Worm (Caenorhabditis elegans) whole organism, young adult: Measurements from ENCODE around the gene ZK546.19.

Experiments
- F23B12.7 ChIP-seq: sonication (generic microtip); optimal IDR thresholded peaks from 2 replicates; lab custom pipeline; 2017; ENCODE audit warnings: missing genetic modification characterization, mild to moderate bottlenecking, missing compliant biosample characterization, antibody characterized with exemption, moderate library complexity; ENCODE audit not compliant: insufficient read depth
- K12H6.12 ChIP-seq: fragments of 200-800 bp; sonication (Bioruptor generic); optimal IDR thresholded peaks from 2 replicates; lab custom pipeline; 2018; ENCODE audit warnings: mild to moderate bottlenecking, missing genetic modification characterization, missing compliant biosample characterization
- aptf-3 ChIP-seq: fragments of 200-800 bp; sonication (Bioruptor generic); IDR thresholded peaks from 2 replicates; pipeline ENCODE4 v1.3.6; 2022; ENCODE audit warnings: missing genetic modification characterization, missing compliant biosample characterization
- ceh-40 ChIP-seq: fragments of 200-800 bp; sonication (Bioruptor generic); IDR thresholded peaks from 2 replicates; pipeline ENCODE4 v1.3.6; 2022; ENCODE audit warnings: missing genetic modification characterization, missing compliant biosample characterization
- hlh-26 ChIP-seq: fragments of 200-800 bp; sonication (Bioruptor generic); conservative IDR thresholded peaks from 2 replicates; pipeline ENCODE4 v1.3.6; 2022; ENCODE audit warnings: missing genetic modification reagents, missing genetic modification characterization, missing compliant biosample characterization
- nhr-179 ChIP-seq: sonication (generic microtip); optimal IDR thresholded peaks from 2 replicates; lab custom pipeline; 2016; ENCODE audit warnings: mild to moderate bottlenecking, missing genetic modification characterization, missing compliant biosample characterization
- nhr-27 ChIP-seq: fragments of 200-800 bp; sonication (Bioruptor generic); optimal IDR thresholded peaks from 2 replicates; lab custom pipeline; 2018; ENCODE audit warnings: mild to moderate bottlenecking, missing genetic modification characterization, moderate library complexity, missing compliant biosample characterization
- pbrm-1 ChIP-seq: fragments of 200-800 bp; sonication (Bioruptor generic); IDR thresholded peaks from 2 replicates; pipeline ENCODE4 v1.3.6; 2022; ENCODE audit warnings: missing genetic modification reagents, missing genetic modification characterization, missing compliant biosample characterization
- snpc-4 ChIP-seq, 5 experiments: fragments of 150-350 bp in 1 of 5; sonication (generic microtip) in 4 of 5; optimal IDR thresholded peaks; 2 replicates each; lab custom pipeline; 2014 to 2018; ENCODE audit warnings: missing genetic modification characterization in 5 of 5, missing biosample characterization in 3 of 5, antibody characterized with exemption in 2 of 5, mild to moderate bottlenecking in 2 of 5, missing compliant biosample characterization in 2 of 5, missing genotype in 2 of 5, moderate library complexity in 2 of 5, missing genetic modification reagents in 1 of 5
- tbp1 ChIP-seq: fragments of 200-800 bp; sonication (Bioruptor generic); optimal IDR thresholded peaks from 2 replicates; lab custom pipeline; 2018; ENCODE audit warnings: mild to moderate bottlenecking, missing genetic modification characterization, missing compliant biosample characterization
- ztf-25 ChIP-seq: fragments of 200-800 bp; sonication (Bioruptor generic); IDR thresholded peaks from 2 replicates; pipeline ENCODE4 v1.3.6; 2022; ENCODE audit warnings: missing genetic modification reagents, missing genetic modification characterization, missing compliant biosample characterization

- TF ChIP-seq snpc-4 (GFP tag; optimal IDR thresholded peaks at IDR 0.05; lab: Kevin White, UChicago) (no peak), snpc-4 (tag; optimal IDR thresholded peaks at IDR 0.05; lab: Kevin White, UChicago) (no peak), ceh-40 (no peak), K12H6.12 (tag; lab: Kevin White, UChicago) (no peak), ztf-25 (GFP tag; lab: Robert Waterston, UW) (no peak), nhr-27 (no peak), nhr-179 (tag; lab: Kevin White, UChicago) (no peak), hlh-26 (GFP tag; lab: Robert Waterston, UW) (no peak), aptf-3 (no peak), F23B12.7 (tag; lab: Kevin White, UChicago) (no peak), pbrm-1 (GFP tag; lab: Robert Waterston, UW) (no peak), tbp1 (GFP tag; lab: Kevin White, UChicago) (no peak)
Observed at ce11 chrII:4905883-4906282, 35.6 kb upstream of the ZK546.19 start.
